Fruit fly (Drosophila melanogaster) whole organism, embryonic: Measurements from ENCODE around the gene CG5592.

Source experiments
- Adf1 ChIP-seq: fragments of 200-800 bp; sonication (Bioruptor generic); IDR thresholded peaks from 2 replicates; pipeline ENCODE4 v1.3.6; 2022; ENCODE audit warnings: missing biosample characterization, missing genetic modification characterization
- Atf3 ChIP-seq: fragments of 200-800 bp; sonication (Bioruptor generic); optimal IDR thresholded peaks from 3 replicates; lab custom pipeline; 2016; ENCODE audit warnings: missing biosample characterization, missing genetic modification characterization
- CG10209 ChIP-seq: fragments of 200-800 bp; sonication (Bioruptor generic); optimal IDR thresholded peaks from 3 replicates; lab custom pipeline; 2017; ENCODE audit warnings: missing biosample characterization, mild to moderate bottlenecking, missing genetic modification characterization, missing genetic modification reagents
- CG10321 ChIP-seq: fragments of 200-800 bp; sonication (Bioruptor generic); IDR thresholded peaks from 2 replicates; pipeline ENCODE4 v1.3.6; 2022; ENCODE audit warnings: missing biosample characterization, missing genetic modification characterization
- CG11456 ChIP-seq: fragments of 200-800 bp; sonication (Bioruptor generic); IDR thresholded peaks from 3 replicates; pipeline ENCODE4 v1.3.6; 2022; ENCODE audit warnings: missing biosample characterization, missing genetic modification characterization
- CG11560 ChIP-seq: fragments of 200-800 bp; sonication (Bioruptor generic); IDR thresholded peaks from 3 replicates; pipeline ENCODE4 v1.3.6; 2022; ENCODE audit warnings: missing biosample characterization, missing genetic modification characterization
- CG11695 ChIP-seq: fragments of 200-800 bp; sonication (Bioruptor generic); IDR thresholded peaks from 3 replicates; pipeline ENCODE4 v1.3.6; 2022; ENCODE audit warnings: missing biosample characterization, missing genetic modification characterization
- CG12391 ChIP-seq: fragments of 200-800 bp; sonication (Bioruptor generic); optimal IDR thresholded peaks from 3 replicates; lab custom pipeline; 2018; ENCODE audit warnings: missing biosample characterization, mild to moderate bottlenecking, missing genetic modification characterization, moderate library complexity
- CG12744 ChIP-seq: fragments of 200-800 bp; sonication (Bioruptor generic); optimal IDR thresholded peaks from 2 replicates; lab custom pipeline; 2016; ENCODE audit warnings: missing biosample characterization, missing genetic modification characterization
- CG18262 ChIP-seq: fragments of 200-800 bp; optimal IDR thresholded peaks from 3 replicates; lab custom pipeline; 2019; ENCODE audit warnings: missing biosample characterization, mild to moderate bottlenecking, missing genetic modification characterization, moderate library complexity
- CG18476 ChIP-seq: fragments of 200-800 bp; sonication (Bioruptor generic); optimal IDR thresholded peaks from 2 replicates; lab custom pipeline; 2016; ENCODE audit warnings: missing biosample characterization, mild to moderate bottlenecking, missing genetic modification characterization
- CG18764 ChIP-seq: fragments of 200-800 bp; sonication (Bioruptor generic); optimal IDR thresholded peaks from 3 replicates; lab custom pipeline; 2016; ENCODE audit warnings: missing biosample characterization, missing genetic modification characterization
- CG3065 ChIP-seq: fragments of 200-800 bp; sonication (Bioruptor generic); optimal IDR thresholded peaks from 2 replicates; lab custom pipeline; 2016; ENCODE audit warnings: missing biosample characterization, missing genetic modification characterization
- CG5953 ChIP-seq: fragments of 200-800 bp; sonication (Bioruptor generic); IDR thresholded peaks from 2 replicates; pipeline ENCODE4 v1.3.6; 2022; ENCODE audit warnings: missing biosample characterization, missing genetic modification characterization
- CG8281 ChIP-seq: fragments of 200-800 bp; sonication (Bioruptor generic); optimal IDR thresholded peaks from 2 replicates; lab custom pipeline; 2018; ENCODE audit warnings: missing biosample characterization, mild to moderate bottlenecking, missing genetic modification characterization, moderate library complexity
- E2f1 ChIP-seq: fragments of 200-800 bp; sonication (Bioruptor generic); IDR thresholded peaks from 2 replicates; pipeline ENCODE4 v1.3.6; 2022; ENCODE audit warnings: missing biosample characterization, missing genetic modification characterization
- HmgD ChIP-seq: fragments of 200-800 bp; sonication (Bioruptor generic); optimal IDR thresholded peaks from 3 replicates; lab custom pipeline; 2016; ENCODE audit warnings: missing biosample characterization, missing genetic modification characterization
- Hr39 ChIP-seq: fragments of >200 bp; optimal IDR thresholded peaks from 2 replicates; lab custom pipeline; 2017
- Hsf ChIP-seq: fragments of 200-800 bp; sonication (Bioruptor generic); optimal IDR thresholded peaks from 3 replicates; lab custom pipeline; 2016; ENCODE audit warnings: missing biosample characterization, missing genetic modification characterization
- Mad ChIP-seq: fragments of 200-800 bp; sonication (Bioruptor generic); optimal IDR thresholded peaks from 2 replicates; lab custom pipeline; 2016; ENCODE audit warnings: missing biosample characterization, missing genetic modification characterization
- Max ChIP-seq: fragments of 200-800 bp; sonication (Bioruptor generic); optimal IDR thresholded peaks from 2 replicates; lab custom pipeline; 2016; ENCODE audit warnings: missing biosample characterization, mild to moderate bottlenecking, missing genetic modification characterization
- Med ChIP-seq: fragments of 200-800 bp; sonication (Bioruptor generic); peaks from one replicate; lab custom pipeline; 2016; ENCODE audit warnings: missing biosample characterization, missing genetic modification characterization, mild to moderate bottlenecking, inconsistent platforms, moderate library complexity
- PHDP ChIP-seq: fragments of 200-800 bp; sonication (Bioruptor generic); optimal IDR thresholded peaks from 3 replicates; lab custom pipeline; 2018; ENCODE audit warnings: missing biosample characterization, mild to moderate bottlenecking, missing genetic modification characterization, moderate library complexity
- TFAM ChIP-seq: fragments of 200-800 bp; sonication (Bioruptor generic); optimal IDR thresholded peaks from 2 replicates; lab custom pipeline; 2017; ENCODE audit warnings: missing biosample characterization, missing genetic modification characterization, inconsistent platforms
- abd-A ChIP-seq: fragments of 200-800 bp; sonication (Bioruptor generic); optimal IDR thresholded peaks from 3 replicates; lab custom pipeline; 2019; ENCODE audit warnings: missing biosample characterization, mild to moderate bottlenecking, missing genetic modification characterization, moderate library complexity
- aop ChIP-seq: fragments of 200-800 bp; sonication (Bioruptor generic); IDR thresholded peaks from 2 replicates; pipeline ENCODE4 v1.3.6; 2022; ENCODE audit warnings: missing biosample characterization, missing genetic modification characterization
- bcd ChIP-seq: fragments of 200-800 bp; sonication (Bioruptor generic); optimal IDR thresholded peaks from 2 replicates; lab custom pipeline; 2017; ENCODE audit warnings: missing biosample characterization, mild to moderate bottlenecking, missing genetic modification characterization
- bowl ChIP-seq: fragments of 200-800 bp; sonication (Bioruptor generic); IDR thresholded peaks from 2 replicates; pipeline ENCODE4 v1.3.6; 2022; ENCODE audit warnings: missing biosample characterization, missing genetic modification characterization
- crc ChIP-seq: fragments of 200-800 bp; sonication (Bioruptor generic); optimal IDR thresholded peaks from 2 replicates; lab custom pipeline; 2016; ENCODE audit warnings: missing biosample characterization, missing genetic modification characterization
- danr ChIP-seq: fragments of 200-800 bp; sonication (Bioruptor generic); IDR thresholded peaks from 2 replicates; pipeline ENCODE4 v1.3.6; 2022; ENCODE audit warnings: missing biosample characterization, missing genetic modification characterization
- dati ChIP-seq: fragments of 200-800 bp; sonication (Bioruptor generic); IDR thresholded peaks from 2 replicates; pipeline ENCODE4 v1.3.6; 2022; ENCODE audit warnings: missing biosample characterization, missing genetic modification characterization
- emc ChIP-seq: fragments of 200-800 bp; sonication (Bioruptor generic); optimal IDR thresholded peaks from 2 replicates; lab custom pipeline; 2016; ENCODE audit warnings: missing biosample characterization, missing genetic modification characterization
- en ChIP-seq: fragments of 200-800 bp; sonication (Bioruptor generic); optimal IDR thresholded peaks from 2 replicates; lab custom pipeline; 2016; ENCODE audit warnings: missing biosample characterization, missing genetic modification characterization
- eve ChIP-seq, 2 experiments: fragments of >200 bp; optimal IDR thresholded peaks; 2 replicates each; lab custom pipeline; 2017; ENCODE audit warnings: missing biosample characterization in 2 of 2, missing genetic modification characterization in 2 of 2
- fd64A ChIP-seq: fragments of 200-800 bp; sonication (Bioruptor generic); optimal IDR thresholded peaks from 3 replicates; lab custom pipeline; 2018; ENCODE audit warnings: missing biosample characterization, mild to moderate bottlenecking, missing genetic modification characterization
- fu2 ChIP-seq: fragments of 200-800 bp; sonication (Bioruptor generic); optimal IDR thresholded peaks from 2 replicates; lab custom pipeline; 2016; ENCODE audit warnings: missing biosample characterization, missing genetic modification characterization
- grn ChIP-seq: fragments of 200-800 bp; sonication (Bioruptor generic); optimal IDR thresholded peaks from 3 replicates; lab custom pipeline; 2017; ENCODE audit warnings: missing biosample characterization, missing genetic modification characterization
- ham ChIP-seq: fragments of 200-800 bp; sonication (Bioruptor generic); IDR thresholded peaks from 2 replicates; pipeline ENCODE4 v1.3.6; 2022; ENCODE audit warnings: missing biosample characterization, missing genetic modification characterization
- her ChIP-seq: fragments of 200-800 bp; sonication (Bioruptor generic); optimal IDR thresholded peaks from 2 replicates; lab custom pipeline; 2016; ENCODE audit warnings: missing biosample characterization, missing genetic modification characterization
- ind ChIP-seq: fragments of 200-800 bp; sonication (Bioruptor generic); optimal IDR thresholded peaks from 3 replicates; lab custom pipeline; 2016; ENCODE audit warnings: missing biosample characterization, missing genetic modification characterization
- pfk ChIP-seq: fragments of 200-800 bp; sonication (Bioruptor generic); optimal IDR thresholded peaks from 2 replicates; lab custom pipeline; 2018; ENCODE audit warnings: missing biosample characterization, mild to moderate bottlenecking, missing genetic modification characterization, moderate library complexity
- pnt ChIP-seq: fragments of 200-800 bp; sonication (Bioruptor generic); optimal IDR thresholded peaks from 3 replicates; lab custom pipeline; 2016; ENCODE audit warnings: missing biosample characterization, missing genetic modification characterization
- prd ChIP-seq, 3 experiments: fragments of >200 bp in 2 of 3; fragments of 200-800 bp in 1 of 3; sonication (Bioruptor generic) in 1 of 3; optimal IDR thresholded peaks in 2 of 3; IDR thresholded peaks in 1 of 3; 2 replicates in 2 of 3; 3 replicates in 1 of 3; pipeline versions ENCODE4 v1.3.6 to Lab custom; 2017 to 2022; ENCODE audit warnings: missing biosample characterization in 1 of 3, missing genetic modification characterization in 1 of 3
- sc ChIP-seq, 3 experiments: fragments of >200 bp in 2 of 3; fragments of 200-800 bp in 1 of 3; sonication (Bioruptor generic) in 1 of 3; optimal IDR thresholded peaks; 2 replicates in 2 of 3; 3 replicates in 1 of 3; lab custom pipeline; 2017; ENCODE audit warnings: mild to moderate bottlenecking in 1 of 3, missing biosample characterization in 1 of 3, missing genetic modification characterization in 1 of 3, missing genetic modification reagents in 1 of 3
- schlank ChIP-seq: fragments of 200-800 bp; sonication (Bioruptor generic); optimal IDR thresholded peaks from 2 replicates; lab custom pipeline; 2018; ENCODE audit warnings: missing biosample characterization, mild to moderate bottlenecking, missing genetic modification characterization
- scrt ChIP-seq: fragments of 200-800 bp; sonication (Bioruptor generic); optimal IDR thresholded peaks from 2 replicates; lab custom pipeline; 2018; ENCODE audit warnings: missing biosample characterization, mild to moderate bottlenecking, missing genetic modification characterization, moderate library complexity
- sisA ChIP-seq: fragments of 200-800 bp; sonication (Bioruptor generic); IDR thresholded peaks from 2 replicates; pipeline ENCODE4 v1.3.6; 2022; ENCODE audit warnings: missing biosample characterization, missing genetic modification characterization
- tgo ChIP-seq: fragments of 200-800 bp; sonication (Bioruptor generic); IDR thresholded peaks from 3 replicates; pipeline ENCODE4 v1.3.6; 2022; ENCODE audit warnings: missing biosample characterization, missing genetic modification characterization
- tna ChIP-seq: fragments of 200-800 bp; sonication (Bioruptor generic); IDR thresholded peaks from 2 replicates; pipeline ENCODE4 v1.3.6; 2022; ENCODE audit warnings: missing biosample characterization, missing genetic modification characterization; ENCODE audit not compliant: partially characterized antibody
- tup ChIP-seq: fragments of 200-800 bp; sonication (Bioruptor generic); optimal IDR thresholded peaks from 2 replicates; lab custom pipeline; 2016; ENCODE audit warnings: missing biosample characterization, mild to moderate bottlenecking, missing genetic modification characterization, moderate library complexity
- vfl ChIP-seq: fragments of 200-800 bp; sonication (Bioruptor generic); optimal IDR thresholded peaks from 2 replicates; lab custom pipeline; 2016; ENCODE audit warnings: missing biosample characterization, missing genetic modification characterization
- zfh2 ChIP-seq: fragments of 200-800 bp; sonication (Bioruptor generic); optimal IDR thresholded peaks from 2 replicates; lab custom pipeline; 2016; ENCODE audit warnings: missing biosample characterization, missing genetic modification characterization

Gene CG5592

dm6 chr3L:5856919-5857318 lies 40.5 kb upstream of the CG5592 start (continued):
- no peak for TF ChIP-seq CG11695 (GFP tag; lab: Robert Waterston, UW)
- TF ChIP-seq aop (GFP tag; lab: Robert Waterston, UW) = no peak
- TF ChIP-seq CG11456 (GFP tag; lab: Robert Waterston, UW) = no peak
- no peak for TF ChIP-seq CG3065 (GFP tag; lab: Kevin White, UChicago)
- TF ChIP-seq Max (GFP tag; lab: Kevin White, UChicago) = no peak
- no peak for TF ChIP-seq TFAM (GFP tag; lab: Kevin White, UChicago)
- peak; percentile 5 for TF ChIP-seq Mad (GFP tag; lab: Kevin White, UChicago)
- TF ChIP-seq Adf1 (GFP tag; lab: Robert Waterston, UW) = no peak
- TF ChIP-seq pnt (GFP tag; lab: Kevin White, UChicago) = peak; percentile 16
- no peak for TF ChIP-seq fu2
- TF ChIP-seq fd64A (GFP tag; lab: Kevin White, UChicago) = no peak
- peak; percentile 55 for TF ChIP-seq Med (GFP tag; lab: Kevin White, UChicago)
- no peak for TF ChIP-seq zfh2 (GFP tag; lab: Kevin White, UChicago)
- TF ChIP-seq grn (GFP tag; lab: Kevin White, UChicago) = no peak
- TF ChIP-seq bowl (GFP tag; lab: Robert Waterston, UW) = no peak
- no peak for TF ChIP-seq tup (GFP tag; lab: Kevin White, UChicago)
- no peak for TF ChIP-seq CG11560
- no peak for TF ChIP-seq vfl
- TF ChIP-seq pfk (GFP tag; lab: Kevin White, UChicago) = no peak
- no peak for TF ChIP-seq HmgD (GFP tag; lab: Kevin White, UChicago)
- no peak for TF ChIP-seq her (GFP tag; lab: Kevin White, UChicago)
- no peak for TF ChIP-seq danr (GFP tag; lab: Robert Waterston, UW)
- TF ChIP-seq CG12391 (tag; lab: Kevin White, UChicago) = peak; percentile 59
- TF ChIP-seq CG12744 (GFP tag; lab: Kevin White, UChicago) = no peak
- no peak for TF ChIP-seq CG5953 (GFP tag; lab: Robert Waterston, UW)
- no peak for TF ChIP-seq schlank (tag; lab: Kevin White, UChicago)
- TF ChIP-seq ham (GFP tag; lab: Robert Waterston, UW) = no peak
- no peak for TF ChIP-seq bcd
- TF ChIP-seq CG8281 (tag; lab: Kevin White, UChicago) = no peak
- no peak for TF ChIP-seq tgo (GFP tag; lab: Robert Waterston, UW)
- peak; percentile 36 for TF ChIP-seq CG10209
- TF ChIP-seq Hr39 (lab: Kevin White, UChicago) = no peak
- TF ChIP-seq prd (optimal IDR thresholded peaks at IDR 0.05; lab: Kevin White, UChicago) = no peak
- TF ChIP-seq prd (GFP tag; IDR thresholded peaks at IDR 0.05; lab: Robert Waterston, UW) = peak; percentile 84; the same call in 2 of the 3 replicates
- TF ChIP-seq CG18262 = peak; percentile 79
- TF ChIP-seq tna (GFP tag; lab: Robert Waterston, UW) = no peak
- no peak for TF ChIP-seq CG18476 (GFP tag; lab: Kevin White, UChicago)
- TF ChIP-seq abd-A (tag; lab: Kevin White, UChicago) = no peak
- TF ChIP-seq en (GFP tag; lab: Kevin White, UChicago) = no peak
- peak in 1 of 2 experiments; percentile 88 for TF ChIP-seq eve (GFP tag; optimal IDR thresholded peaks at IDR 0.05; lab: Kevin White, UChicago)
- no peak for TF ChIP-seq E2f1 (GFP tag; lab: Robert Waterston, UW)
- TF ChIP-seq sc (optimal IDR thresholded peaks at IDR 0.05; lab: Kevin White, UChicago) = no peak
- no peak for TF ChIP-seq sc (GFP tag; optimal IDR thresholded peaks at IDR 0.05; lab: Kevin White, UChicago)
- TF ChIP-seq ind (GFP tag; lab: Kevin White, UChicago) = no peak
- TF ChIP-seq PHDP = no peak
- no peak for TF ChIP-seq dati (GFP tag; lab: Robert Waterston, UW)
- TF ChIP-seq CG10321 (GFP tag; lab: Robert Waterston, UW) = no peak
- TF ChIP-seq CG18764 (GFP tag; lab: Kevin White, UChicago) = no peak
- no peak for TF ChIP-seq emc (GFP tag; lab: Kevin White, UChicago)
- TF ChIP-seq crc (GFP tag; lab: Kevin White, UChicago) = peak; percentile 17
- peak; percentile 47 for TF ChIP-seq Atf3
- TF ChIP-seq Hsf = peak; percentile 47
- no peak for TF ChIP-seq sisA (GFP tag; lab: Robert Waterston, UW)
- no peak for TF ChIP-seq scrt (GFP tag; lab: Kevin White, UChicago)
